Fruit fly (Drosophila melanogaster): ENCODE measurements around the gene Task7.

Gene Task7

dm6 chr3R:9456373-9456772 lies 44.3 kb upstream of the Task7 start, which contains the start of gene GstZ1:
Gene GstZ1 (minus strand): TSS chr3R:9456546.
- TF ChIP-seq bbx (GFP tag; IDR thresholded peaks at IDR 0.05; ENCODE audit: partially characterized antibody): peak; percentile 76; the same call in 1 of the 2 replicates
- peak; percentile 68 for TF ChIP-seq Scr (GFP tag; IDR thresholded peaks at IDR 0.05; ENCODE audit: partially characterized antibody)
- no peak for TF ChIP-seq Oaz (GFP tag; IDR thresholded peaks at IDR 0.05)
- no peak for TF ChIP-seq Six4 (GFP tag; optimal IDR thresholded peaks at IDR 0.05)
- TF ChIP-seq CG16863 (GFP tag; optimal IDR thresholded peaks at IDR 0.05): no peak
- no peak for TF ChIP-seq dan (GFP tag; IDR thresholded peaks at IDR 0.05)
- TF ChIP-seq Hmr (GFP tag; optimal IDR thresholded peaks at IDR 0.05): no peak
- TF ChIP-seq fru (optimal IDR thresholded peaks at IDR 0.05): no peak
- TF ChIP-seq CG11695 (GFP tag; IDR thresholded peaks at IDR 0.05): no peak
- TF ChIP-seq chm (GFP tag; IDR thresholded peaks at IDR 0.05): no peak
- TF ChIP-seq CG6689 (GFP tag; IDR thresholded peaks at IDR 0.05): no peak
- no peak for TF ChIP-seq HLHmδ (GFP tag; optimal IDR thresholded peaks at IDR 0.05)
- TF ChIP-seq CG11504 (tag; optimal IDR thresholded peaks at IDR 0.05): no peak
- TF ChIP-seq ro (GFP tag; IDR thresholded peaks at IDR 0.05): no peak
- no peak for TF ChIP-seq prd (optimal IDR thresholded peaks at IDR 0.05)
- TF ChIP-seq prd (GFP tag; IDR thresholded peaks at IDR 0.05): no peak
- TF ChIP-seq CG34224 (GFP tag; IDR thresholded peaks at IDR 0.05; ENCODE audit: partially characterized antibody): peak; percentile 82
- no peak for TF ChIP-seq HmgZ (tag; optimal IDR thresholded peaks at IDR 0.05)
- no peak for TF ChIP-seq CG11696 (GFP tag; IDR thresholded peaks at IDR 0.05)
- no peak for TF ChIP-seq CG5180 (GFP tag; optimal IDR thresholded peaks at IDR 0.05)
- TF ChIP-seq Hand (GFP tag; optimal IDR thresholded peaks at IDR 0.05): no peak
- no peak for TF ChIP-seq ssp (GFP tag; IDR thresholded peaks at IDR 0.05)
- no peak for TF ChIP-seq CG14965 (GFP tag; optimal IDR thresholded peaks at IDR 0.05; ENCODE audit: borderline replicate concordance)
- TF ChIP-seq mld (GFP tag; IDR thresholded peaks at IDR 0.05; ENCODE audit: partially characterized antibody): peak; percentile 64; the same call in 1 of the 3 replicates
- TF ChIP-seq gem (tag; optimal IDR thresholded peaks at IDR 0.05): no peak
- peak; percentile 15 for TF ChIP-seq CG18262 (tag; optimal IDR thresholded peaks at IDR 0.05)
- peak; percentile 65 for TF ChIP-seq Nf-YB (GFP tag; optimal IDR thresholded peaks at IDR 0.05)
- TF ChIP-seq mam (GFP tag; optimal IDR thresholded peaks at IDR 0.05): no peak
- no peak for TF ChIP-seq C15 (GFP tag; IDR thresholded peaks at IDR 0.05)
- TF ChIP-seq CG12659 (GFP tag; optimal IDR thresholded peaks at IDR 0.05): no peak
- TF ChIP-seq Xrp1 (GFP tag; IDR thresholded peaks at IDR 0.05): no peak
- TF ChIP-seq ham (GFP tag; IDR thresholded peaks at IDR 0.05): no peak
- no peak for TF ChIP-seq CG17361 (GFP tag; IDR thresholded peaks at IDR 0.05)
- no peak for TF ChIP-seq tgo (GFP tag; IDR thresholded peaks at IDR 0.05)
- TF ChIP-seq NfI (GFP tag; optimal IDR thresholded peaks at IDR 0.05): no peak
- TF ChIP-seq CG1529 (GFP tag; optimal IDR thresholded peaks at IDR 0.05): no peak
- no peak for TF ChIP-seq CG4328 (GFP tag; optimal IDR thresholded peaks at IDR 0.05)
- TF ChIP-seq eyg (GFP tag; optimal IDR thresholded peaks at IDR 0.05): no peak
- TF ChIP-seq CG18476 (GFP tag; optimal IDR thresholded peaks at IDR 0.05): no peak
- no peak for TF ChIP-seq Usf (GFP tag; optimal IDR thresholded peaks at IDR 0.05)
- TF ChIP-seq BEAF-32 (GFP tag; optimal IDR thresholded peaks at IDR 0.05): peak; percentile 72
- no peak for TF ChIP-seq zfh2 (GFP tag; optimal IDR thresholded peaks at IDR 0.05)
- TF ChIP-seq klu (GFP tag; IDR thresholded peaks at IDR 0.05): no peak
- no peak for TF ChIP-seq bowl (GFP tag; IDR thresholded peaks at IDR 0.05)
- no peak for TF ChIP-seq Dek (tag; optimal IDR thresholded peaks at IDR 0.05)
- no peak for TF ChIP-seq disco-r (GFP tag; optimal IDR thresholded peaks at IDR 0.05)
- TF ChIP-seq CG4617 (GFP tag; optimal IDR thresholded peaks at IDR 0.05; ENCODE audit: borderline replicate concordance): no peak
- no peak for TF ChIP-seq Tbp (GFP tag; optimal IDR thresholded peaks at IDR 0.05)
- TF ChIP-seq CG10147 (GFP tag; optimal IDR thresholded peaks at IDR 0.05): peak; percentile 18
- TF ChIP-seq MBD-R2 (GFP tag; IDR thresholded peaks at IDR 0.05): peak; percentile 63
- no peak for TF ChIP-seq Rx (GFP tag; IDR thresholded peaks at IDR 0.05)
- no peak for TF ChIP-seq E2f1 (GFP tag; IDR thresholded peaks at IDR 0.05)
- no peak for TF ChIP-seq CG8089 (GFP tag; optimal IDR thresholded peaks at IDR 0.05)

Measured in whole organism, embryonic.